Fruit fly (Drosophila melanogaster) whole organism, embryonic: ENCODE data around the gene Cyp4g15.

Experiments used
- Atf6 ChIP-seq: fragments of 200-800 bp; sonication (Bioruptor generic); IDR thresholded peaks from 2 replicates; pipeline ENCODE4 v1.3.6; 2022; ENCODE audit warnings: missing biosample characterization, missing genetic modification characterization
- Bteb2 ChIP-seq: fragments of 200-800 bp; sonication (Bioruptor generic); optimal IDR thresholded peaks from 2 replicates; lab custom pipeline; 2016; ENCODE audit warnings: missing biosample characterization, missing genetic modification characterization
- CG11456 ChIP-seq: fragments of 200-800 bp; sonication (Bioruptor generic); IDR thresholded peaks from 3 replicates; pipeline ENCODE4 v1.3.6; 2022; ENCODE audit warnings: missing biosample characterization, missing genetic modification characterization
- CG15011 ChIP-seq: fragments of 200-800 bp; sonication (Bioruptor generic); optimal IDR thresholded peaks from 3 replicates; lab custom pipeline; 2018; ENCODE audit warnings: missing biosample characterization, mild to moderate bottlenecking, missing genetic modification characterization
- CG15073 ChIP-seq: fragments of 200-800 bp; sonication (Bioruptor generic); optimal IDR thresholded peaks from 2 replicates; lab custom pipeline; 2016; ENCODE audit warnings: missing biosample characterization, missing genetic modification characterization
- CG18476 ChIP-seq: fragments of 200-800 bp; sonication (Bioruptor generic); optimal IDR thresholded peaks from 2 replicates; lab custom pipeline; 2016; ENCODE audit warnings: missing biosample characterization, mild to moderate bottlenecking, missing genetic modification characterization
- CG18599 ChIP-seq: fragments of 200-800 bp; sonication (Bioruptor generic); optimal IDR thresholded peaks from 3 replicates; lab custom pipeline; 2017; ENCODE audit warnings: missing biosample characterization, missing genetic modification characterization, mild to moderate bottlenecking, moderate library complexity, missing genetic modification reagents
- CG2116 ChIP-seq: fragments of 200-800 bp; sonication (Bioruptor generic); optimal IDR thresholded peaks from 3 replicates; lab custom pipeline; 2018; ENCODE audit warnings: missing biosample characterization, mild to moderate bottlenecking, missing genetic modification characterization
- CG3065 ChIP-seq: fragments of 200-800 bp; sonication (Bioruptor generic); optimal IDR thresholded peaks from 2 replicates; lab custom pipeline; 2016; ENCODE audit warnings: missing biosample characterization, missing genetic modification characterization
- CG31388 ChIP-seq: fragments of 200-800 bp; sonication (Bioruptor generic); optimal IDR thresholded peaks from 2 replicates; lab custom pipeline; 2016; ENCODE audit warnings: missing biosample characterization, missing genetic modification characterization
- CG3163 ChIP-seq: fragments of 200-800 bp; sonication (Bioruptor generic); optimal IDR thresholded peaks from 3 replicates; lab custom pipeline; 2016; ENCODE audit warnings: missing biosample characterization, missing genetic modification characterization
- CG34224 ChIP-seq: fragments of 200-800 bp; sonication (Bioruptor generic); IDR thresholded peaks from 3 replicates; pipeline ENCODE4 v1.3.6; 2022; ENCODE audit warnings: missing biosample characterization, missing genetic modification characterization; ENCODE audit not compliant: partially characterized antibody
- CG3726 ChIP-seq: fragments of 200-800 bp; sonication (Bioruptor generic); IDR thresholded peaks from 3 replicates; pipeline ENCODE4, ENCODE4 v1.3.6; 2022; ENCODE audit warnings: missing biosample characterization, missing genetic modification characterization
- CG4424 ChIP-seq: fragments of 200-800 bp; sonication (Bioruptor generic); optimal IDR thresholded peaks from 3 replicates; lab custom pipeline; 2016; ENCODE audit warnings: missing biosample characterization, missing genetic modification characterization
- CG4707 ChIP-seq: fragments of 200-800 bp; sonication (Bioruptor generic); optimal IDR thresholded peaks from 2 replicates; lab custom pipeline; 2018; ENCODE audit warnings: missing biosample characterization, mild to moderate bottlenecking, missing genetic modification characterization, moderate library complexity
- CG4854 ChIP-seq: fragments of 200-800 bp; sonication (Bioruptor generic); optimal IDR thresholded peaks from 2 replicates; lab custom pipeline; 2016; ENCODE audit warnings: missing biosample characterization, missing genetic modification characterization, inconsistent platforms
- CG6765 ChIP-seq: fragments of 200-800 bp; sonication (Bioruptor generic); optimal IDR thresholded peaks from 3 replicates; lab custom pipeline; 2017; ENCODE audit warnings: missing biosample characterization, mild to moderate bottlenecking, missing genetic modification characterization
- CG6791 ChIP-seq: fragments of 200-800 bp; sonication (Bioruptor generic); IDR thresholded peaks from 3 replicates; pipeline ENCODE4 v1.3.6; 2022; ENCODE audit warnings: missing biosample characterization, missing genetic modification characterization; ENCODE audit not compliant: partially characterized antibody
- Deaf1 ChIP-seq: fragments of 200-800 bp; optimal IDR thresholded peaks from 3 replicates; lab custom pipeline; 2019; ENCODE audit warnings: missing biosample characterization, mild to moderate bottlenecking, missing genetic modification characterization, moderate library complexity
- Hand ChIP-seq: fragments of 200-800 bp; sonication (Bioruptor generic); optimal IDR thresholded peaks from 2 replicates; lab custom pipeline; 2017; ENCODE audit warnings: mild to moderate bottlenecking, missing biosample characterization, missing genetic modification reagents, missing genetic modification characterization
- Hmr ChIP-seq: fragments of 200-800 bp; sonication (Bioruptor generic); optimal IDR thresholded peaks from 3 replicates; lab custom pipeline; 2017; ENCODE audit warnings: mild to moderate bottlenecking, missing biosample characterization, missing genetic modification reagents, missing genetic modification characterization
- Neu2 ChIP-seq: fragments of 200-800 bp; sonication (Bioruptor generic); optimal IDR thresholded peaks from 3 replicates; lab custom pipeline; 2016; ENCODE audit warnings: missing biosample characterization, missing genetic modification characterization, borderline replicate concordance
- Nf-YC ChIP-seq: fragments of 200-800 bp; optimal IDR thresholded peaks from 3 replicates; lab custom pipeline; 2019; ENCODE audit warnings: missing biosample characterization, mild to moderate bottlenecking, missing genetic modification characterization, moderate library complexity
- NfI ChIP-seq: fragments of 200-800 bp; sonication (Bioruptor generic); optimal IDR thresholded peaks from 3 replicates; lab custom pipeline; 2018; ENCODE audit warnings: missing biosample characterization, mild to moderate bottlenecking, missing genetic modification characterization, moderate library complexity
- Trl ChIP-seq, 3 experiments: fragments of >200 bp in 2 of 3; fragments of 200-800 bp in 1 of 3; sonication (Bioruptor generic) in 1 of 3; optimal IDR thresholded peaks; 2 replicates in 1 of 3; 3 replicates in 2 of 3; lab custom pipeline; 2016 to 2017; ENCODE audit warnings: missing biosample characterization in 1 of 3, missing genetic modification characterization in 1 of 3
- aop ChIP-seq: fragments of 200-800 bp; sonication (Bioruptor generic); IDR thresholded peaks from 2 replicates; pipeline ENCODE4 v1.3.6; 2022; ENCODE audit warnings: missing biosample characterization, missing genetic modification characterization
- cas ChIP-seq: fragments of 200-800 bp; sonication (Bioruptor generic); IDR thresholded peaks from 2 replicates; pipeline ENCODE4 v1.3.6; 2022; ENCODE audit warnings: missing biosample characterization, missing genetic modification characterization
- chm ChIP-seq: fragments of 200-800 bp; sonication (Bioruptor generic); IDR thresholded peaks from 2 replicates; pipeline ENCODE4 v1.3.6; 2022; ENCODE audit warnings: missing biosample characterization, missing genetic modification characterization
- dmrt11E ChIP-seq: fragments of 200-800 bp; sonication (Bioruptor generic); optimal IDR thresholded peaks from 3 replicates; lab custom pipeline; 2018; ENCODE audit warnings: missing biosample characterization, mild to moderate bottlenecking, missing genetic modification characterization, moderate library complexity
- lbe ChIP-seq: fragments of 200-800 bp; sonication (Bioruptor generic); optimal IDR thresholded peaks from 2 replicates; lab custom pipeline; 2016; ENCODE audit warnings: missing biosample characterization, mild to moderate bottlenecking, missing genetic modification characterization
- odd ChIP-seq: fragments of 200-800 bp; sonication (Bioruptor generic); optimal IDR thresholded peaks from 2 replicates; lab custom pipeline; 2017; ENCODE audit warnings: missing biosample characterization, mild to moderate bottlenecking, missing genetic modification characterization
- pb ChIP-seq: fragments of 200-800 bp; sonication (Bioruptor generic); optimal IDR thresholded peaks from 3 replicates; lab custom pipeline; 2016; ENCODE audit warnings: missing biosample characterization, missing genetic modification characterization
- sob ChIP-seq: fragments of 200-800 bp; sonication (Bioruptor generic); IDR thresholded peaks from 2 replicates; pipeline ENCODE4 v1.3.6; 2022; ENCODE audit warnings: missing biosample characterization, missing genetic modification characterization
- stc ChIP-seq: fragments of 200-800 bp; sonication (Bioruptor generic); IDR thresholded peaks from 2 replicates; pipeline ENCODE4 v1.3.6; 2022; ENCODE audit warnings: missing biosample characterization, missing genetic modification characterization
- sug ChIP-seq: fragments of 200-800 bp; optimal IDR thresholded peaks from 2 replicates; lab custom pipeline; 2019; ENCODE audit warnings: missing biosample characterization, mild to moderate bottlenecking, missing genetic modification characterization, moderate library complexity
- tll ChIP-seq, 2 experiments: fragments of 200-800 bp in 1 of 2; fragments of >200 bp in 1 of 2; sonication (Bioruptor generic) in 1 of 2; optimal IDR thresholded peaks; 2 replicates each; lab custom pipeline; 2017 to 2019; ENCODE audit warnings: missing biosample characterization in 2 of 2, missing genetic modification characterization in 2 of 2, mild to moderate bottlenecking in 1 of 2, moderate library complexity in 1 of 2
- usp ChIP-seq: fragments of >200 bp; optimal IDR thresholded peaks from 2 replicates; lab custom pipeline; 2017; ENCODE audit warnings: missing biosample characterization, missing genetic modification characterization
- z ChIP-seq: fragments of 200-800 bp; sonication (Bioruptor generic); IDR thresholded peaks from 3 replicates; pipeline ENCODE4 v1.3.6; 2022; ENCODE audit warnings: missing biosample characterization, missing genetic modification characterization

The Cyp4g15 gene

DNA sequence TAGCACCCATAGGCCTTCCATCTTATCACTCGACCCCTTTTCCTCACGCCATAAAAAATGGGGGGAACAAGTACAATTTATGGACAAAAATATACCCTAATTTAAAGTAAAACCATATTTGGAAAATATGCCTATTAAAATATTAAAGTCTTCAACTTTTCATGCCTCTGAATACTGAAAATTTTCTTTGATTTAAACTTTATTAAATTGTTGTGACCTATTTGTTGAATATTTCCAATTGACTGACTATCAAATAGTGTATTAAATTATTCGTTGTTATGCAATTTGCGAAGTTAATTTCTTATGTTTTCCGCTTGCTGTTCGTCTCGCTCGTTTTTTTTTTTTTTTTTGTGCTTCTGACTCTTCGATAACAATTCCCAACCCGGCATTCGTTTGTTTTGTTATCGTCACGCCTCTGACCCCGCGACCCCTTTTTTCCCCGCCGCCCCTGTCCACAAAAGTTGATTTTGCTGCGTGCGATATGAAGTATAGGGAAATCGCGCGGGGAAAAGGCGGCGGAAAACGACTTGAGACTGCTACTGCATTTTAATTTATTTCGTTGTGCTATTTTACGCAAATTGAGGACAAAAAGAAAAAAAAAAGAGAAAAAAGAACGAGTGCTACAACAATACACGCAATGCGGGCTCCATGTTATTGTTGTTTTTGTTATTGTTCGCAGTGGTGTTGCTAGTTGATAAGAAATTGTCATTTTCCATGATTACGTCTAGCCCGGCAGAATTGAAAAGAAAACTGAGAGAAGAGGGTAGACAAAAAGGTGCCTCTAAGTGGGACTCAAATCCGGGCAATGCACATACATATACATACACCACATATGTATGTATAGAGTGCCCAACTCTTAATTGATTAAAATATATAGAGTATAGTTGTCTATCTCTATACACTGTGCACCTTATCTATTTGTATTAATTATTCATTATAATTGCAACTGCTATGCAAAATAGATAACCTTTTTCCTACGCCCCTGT is 45.0 kb downstream of the Cyp4g15 start (continued):
- TF ChIP-seq CG15011, result no peak
- no peak for TF ChIP-seq pb (GFP tag; lab: Kevin White, UChicago)
- TF ChIP-seq CG4424, result peak; percentile 43
- no peak for TF ChIP-seq tll (GFP tag; optimal IDR thresholded peaks at IDR 0.05; lab: Kevin White, UChicago)
- peak; percentile 24 for TF ChIP-seq sug
- TF ChIP-seq CG6791 (GFP tag; lab: Robert Waterston, UW), result no peak
- no peak for TF ChIP-seq CG15073 (GFP tag; lab: Kevin White, UChicago)
- no peak for TF ChIP-seq CG6765 (GFP tag; lab: Kevin White, UChicago)
- TF ChIP-seq CG2116 (GFP tag; lab: Kevin White, UChicago), result no peak
- no peak for TF ChIP-seq lbe (GFP tag; lab: Kevin White, UChicago)
- peak; percentile 56; the same call in 1 of the 2 replicates for TF ChIP-seq Atf6 (GFP tag; lab: Robert Waterston, UW)
- peak; percentile 69; the same call in 1 of the 2 replicates for TF ChIP-seq stc (GFP tag; lab: Robert Waterston, UW)
- TF ChIP-seq Bteb2 (GFP tag; lab: Kevin White, UChicago), result no peak
- no peak for TF ChIP-seq CG34224 (GFP tag; lab: Robert Waterston, UW)
- TF ChIP-seq CG31388, result no peak
- peak; percentile 59; the same call in 1 of the 2 replicates for TF ChIP-seq chm (GFP tag; lab: Robert Waterston, UW)
- TF ChIP-seq cas, result no peak
- no peak for TF ChIP-seq Trl (optimal IDR thresholded peaks at IDR 0.05; lab: Kevin White, UChicago)
- TF ChIP-seq Trl (GFP tag; optimal IDR thresholded peaks at IDR 0.05; lab: Kevin White, UChicago), result peak; percentile 9
- TF ChIP-seq Nf-YC, result peak; percentile 26
- TF ChIP-seq CG18599, result peak; percentile 69
- peak; percentile 28 for TF ChIP-seq dmrt11E (tag; lab: Kevin White, UChicago)
- TF ChIP-seq Hand (GFP tag; lab: Kevin White, UChicago), result no peak
- TF ChIP-seq Deaf1, result peak; percentile 48
- TF ChIP-seq usp, result no peak
- no peak for TF ChIP-seq CG3065 (GFP tag; lab: Kevin White, UChicago)
- TF ChIP-seq aop, result no peak
- peak; percentile 40; the same call in 1 of the 2 replicates for TF ChIP-seq sob (GFP tag; lab: Robert Waterston, UW)
- no peak for TF ChIP-seq z
- peak; percentile 36 for TF ChIP-seq CG18476 (GFP tag; lab: Kevin White, UChicago)
- TF ChIP-seq CG11456, result 0 out of 3 replicates have a peak, but pooled peaks have one; percentile 58
- no peak for TF ChIP-seq CG4707 (GFP tag; lab: Kevin White, UChicago)
- no peak for TF ChIP-seq CG3726
- TF ChIP-seq Neu2 (GFP tag; lab: Kevin White, UChicago), result no peak
- TF ChIP-seq Hmr (GFP tag; lab: Kevin White, UChicago), result peak; percentile 49
- TF ChIP-seq CG3163, result no peak
- no peak for TF ChIP-seq CG4854

- TF ChIP-seq odd (GFP tag; lab: Kevin White, UChicago) (no peak), CG34224 (GFP tag; lab: Robert Waterston, UW) (no peak), NfI (GFP tag; lab: Kevin White, UChicago) (no peak)
- TF ChIP-seq, all 482 proteins: peak for 0
These were observed 47.1 kb downstream of the Cyp4g15 start for dm6 chrX:11523921-11524320.
